Worm (Caenorhabditis elegans): Measurements from ENCODE around the gene srh-10.

Gene srh-10

ce11 chrV:6067112-6067511 is at the start of gene srh-10:
TSS of gene srh-10 (minus strand) at chrV:6067140.
- TF ChIP-seq fkh-10 (GFP tag; optimal IDR thresholded peaks at IDR 0.05) = no peak
- no peak for TF ChIP-seq ceh-8 (GFP tag; optimal IDR thresholded peaks at IDR 0.05)
- TF ChIP-seq aha-1 (tag; optimal IDR thresholded peaks at IDR 0.05) = no peak
- TF ChIP-seq sox-4 (tag; optimal IDR thresholded peaks at IDR 0.05) = peak; percentile 54
- peak; percentile 21 for TF ChIP-seq nhr-11 (tag; optimal IDR thresholded peaks at IDR 0.05)
- no peak for TF ChIP-seq snpc-4 (tag; optimal IDR thresholded peaks at IDR 0.05)
- peak; percentile 80 for TF ChIP-seq fkh-8 (tag; optimal IDR thresholded peaks at IDR 0.05)

ce11 chrV:6112823-6113222 is 45.9 kb upstream of the srh-10 start, which contains the start of gene F17A9.5:
TSS of gene F17A9.5 (minus strand) at chrV:6112997.
- TF ChIP-seq efl-1 (optimal IDR thresholded peaks at IDR 0.05) = no peak
- peak in 1 of 2 experiments; percentile 81 for TF ChIP-seq efl-1 (GFP tag; optimal IDR thresholded peaks at IDR 0.05 in 1 of 2)
- no peak for TF ChIP-seq ceh-63 (GFP tag; optimal IDR thresholded peaks at IDR 0.05)
- no peak for TF ChIP-seq ceh-82 (tag; optimal IDR thresholded peaks at IDR 0.05)
- no peak for TF ChIP-seq elt-3 (tag; optimal IDR thresholded peaks at IDR 0.05)
- peak; percentile 53 for TF ChIP-seq nhr-20 (tag; optimal IDR thresholded peaks at IDR 0.05)

- TF ChIP-seq ceh-8 (GFP tag; optimal IDR thresholded peaks at IDR 0.05) = no peak
- TF ChIP-seq fkh-8 (tag; optimal IDR thresholded peaks at IDR 0.05) = peak; percentile 74
- TF ChIP-seq nhr-19 (GFP tag; conservative IDR thresholded peaks at IDR 0.05) = no peak; the same call in 1 of the 2 replicates
- peak; percentile 14 to 44 for TF ChIP-seq lin-35 (GFP tag; optimal IDR thresholded peaks at IDR 0.05)
- peak in 1 of 3 experiments; percentile 2 for TF ChIP-seq dpl-1 (GFP tag; optimal IDR thresholded peaks at IDR 0.05)
- no peak for TF ChIP-seq fkh-10 (GFP tag; optimal IDR thresholded peaks at IDR 0.05)
- TF ChIP-seq skn-1 (tag; optimal IDR thresholded peaks at IDR 0.05) = peak; percentile 93
- TF ChIP-seq nhr-85 (tag) = peak; percentile 81
- TF ChIP-seq lin-14 (GFP tag; optimal IDR thresholded peaks at IDR 0.05) = peak; percentile 70
- TF ChIP-seq C16A3.4 (tag; optimal IDR thresholded peaks at IDR 0.05) = no peak
- TF ChIP-seq nhr-77 (tag; optimal IDR thresholded peaks at IDR 0.05) = peak; percentile 0
- no peak for TF ChIP-seq snpc-4 (tag; optimal IDR thresholded peaks at IDR 0.05)
- TF ChIP-seq nhr-28 (tag; optimal IDR thresholded peaks at IDR 0.05) = no peak
- peak; percentile 76 for TF ChIP-seq nhr-20 (tag; optimal IDR thresholded peaks at IDR 0.05)
- TF ChIP-seq nhr-90 (tag; optimal IDR thresholded peaks at IDR 0.05; ENCODE audit: poor library complexity) = no peak
- TF ChIP-seq C34B4.2 (tag; optimal IDR thresholded peaks at IDR 0.05) = no peak
- TF ChIP-seq nhr-47 (tag; optimal IDR thresholded peaks at IDR 0.05) = peak; percentile 45
- TF ChIP-seq grh-1 (GFP tag; IDR thresholded peaks at IDR 0.05) = no peak
- TF ChIP-seq snu-23 (GFP tag; optimal IDR thresholded peaks at IDR 0.05) = peak; percentile 23
- peak; percentile 49 for TF ChIP-seq xbp-1 (tag; optimal IDR thresholded peaks at IDR 0.05)
- no peak for TF ChIP-seq sptf-1 (tag; optimal IDR thresholded peaks at IDR 0.05)
- TF ChIP-seq alr-1 (tag; optimal IDR thresholded peaks at IDR 0.05; ENCODE audit: borderline replicate concordance) = no peak
- TF ChIP-seq C04F5.9 (tag; optimal IDR thresholded peaks at IDR 0.05) = no peak
- peak; percentile 64 for TF ChIP-seq elt-2 (tag; optimal IDR thresholded peaks at IDR 0.05)
- no peak for TF ChIP-seq unc-86 (tag; optimal IDR thresholded peaks at IDR 0.05)
- no peak for TF ChIP-seq ceh-63 (GFP tag; optimal IDR thresholded peaks at IDR 0.05)
- no peak for TF ChIP-seq swsn-7 (tag; optimal IDR thresholded peaks at IDR 0.05)
- no peak for TF ChIP-seq hlh-4 (tag; optimal IDR thresholded peaks at IDR 0.05)
- TF ChIP-seq lin-15B (tag; optimal IDR thresholded peaks at IDR 0.05) = no peak
- no peak for TF ChIP-seq lir-3 (tag; optimal IDR thresholded peaks at IDR 0.05; ENCODE audit: poor library complexity)
- peak; percentile 22 to 34 for TF ChIP-seq efl-1 (optimal IDR thresholded peaks at IDR 0.05)
- TF ChIP-seq efl-1 (GFP tag; optimal IDR thresholded peaks at IDR 0.05 in 1 of 2) = no peak
- no peak for TF ChIP-seq zag-1 (tag; optimal IDR thresholded peaks at IDR 0.05)
- no peak for TF ChIP-seq aha-1 (tag; optimal IDR thresholded peaks at IDR 0.05)
- peak; percentile 67 for TF ChIP-seq nhr-71 (tag; optimal IDR thresholded peaks at IDR 0.05)
- no peak for TF ChIP-seq egl-27 (tag; optimal IDR thresholded peaks at IDR 0.05)
- TF ChIP-seq blmp-1 (tag; optimal IDR thresholded peaks at IDR 0.05) = peak; percentile 44
- no peak for TF ChIP-seq tlp-1 (tag; optimal IDR thresholded peaks at IDR 0.05)
- peak in 1 of 2 experiments; percentile 30 for TF ChIP-seq lsy-2 (tag; optimal IDR thresholded peaks at IDR 0.05)
- no peak for TF ChIP-seq nhr-11 (tag; optimal IDR thresholded peaks at IDR 0.05)
These were observed 43.6 kb upstream of the srh-10 start, which contains the start of gene F17A9.4 for ce11 chrV:6110533-6110932. TSS of gene F17A9.4 (minus strand) at chrV:6110629.

All from whole organism, L1 larva.